Worm (Caenorhabditis elegans) whole organism, late embryonic: ENCODE measurements around the gene ZK1193.2.

ENCODE experiments used
- C08G9.2 ChIP-seq: sonication (generic microtip); optimal IDR thresholded peaks from 2 replicates; lab custom pipeline; 2016; ENCODE audit warnings: mild to moderate bottlenecking, missing genetic modification characterization, moderate library complexity, missing compliant biosample characterization
- C38D4.7 ChIP-seq: fragments of 200-800 bp; sonication (Bioruptor generic); optimal IDR thresholded peaks from 2 replicates; lab custom pipeline; 2018; ENCODE audit warnings: mild to moderate bottlenecking, missing genetic modification characterization, moderate library complexity, missing compliant biosample characterization
- F13H6.1 ChIP-seq: sonication (generic microtip); optimal IDR thresholded peaks from 2 replicates; lab custom pipeline; 2016; ENCODE audit warnings: missing genetic modification characterization, missing compliant biosample characterization
- K02D7.2 ChIP-seq: sonication (generic microtip); optimal IDR thresholded peaks from 2 replicates; lab custom pipeline; 2017; ENCODE audit warnings: mild to moderate bottlenecking, missing genetic modification characterization, missing compliant biosample characterization
- K09A11.1 ChIP-seq: sonication (generic microtip); optimal IDR thresholded peaks from 2 replicates; lab custom pipeline; 2017; ENCODE audit warnings: antibody characterized with exemption, mild to moderate bottlenecking, missing genetic modification characterization, missing compliant biosample characterization; ENCODE audit not compliant: insufficient read depth
- Y22D7AL.16 ChIP-seq: sonication (generic microtip); optimal IDR thresholded peaks from 2 replicates; lab custom pipeline; 2016; ENCODE audit warnings: missing genetic modification characterization, missing compliant biosample characterization
- ahr-1 ChIP-seq: sonication (generic microtip); optimal IDR thresholded peaks from 2 replicates; lab custom pipeline; 2016; ENCODE audit warnings: missing genetic modification characterization, missing compliant biosample characterization
- ceh-14 ChIP-seq: sonication (generic microtip); optimal IDR thresholded peaks from 2 replicates; lab custom pipeline; 2016; ENCODE audit warnings: missing genotype, missing genetic modification characterization, missing compliant biosample characterization
- ceh-18 ChIP-seq: sonication (generic microtip); optimal IDR thresholded peaks from 2 replicates; lab custom pipeline; 2016; ENCODE audit warnings: missing genetic modification characterization, missing compliant biosample characterization
- ceh-19 ChIP-seq: fragments of 200-800 bp; sonication (Bioruptor generic); optimal IDR thresholded peaks from 2 replicates; lab custom pipeline; 2018; ENCODE audit warnings: mild to moderate bottlenecking, missing genetic modification characterization, missing compliant biosample characterization
- ceh-2 ChIP-seq: sonication (generic microtip); optimal IDR thresholded peaks from 2 replicates; lab custom pipeline; 2016; ENCODE audit warnings: missing genotype, missing genetic modification characterization, missing compliant biosample characterization
- ceh-24 ChIP-seq: sonication (generic microtip); optimal IDR thresholded peaks from 2 replicates; lab custom pipeline; 2016; ENCODE audit warnings: mild to moderate bottlenecking, missing genetic modification characterization, missing compliant biosample characterization
- ceh-31 ChIP-seq: sonication (generic microtip); optimal IDR thresholded peaks from 2 replicates; lab custom pipeline; 2016; ENCODE audit warnings: missing genetic modification characterization, missing compliant biosample characterization
- ceh-45 ChIP-seq: fragments of 200-800 bp; sonication (Bioruptor generic); IDR thresholded peaks from 2 replicates; pipeline ENCODE4 v1.3.6; 2022; ENCODE audit warnings: missing genetic modification reagents, missing genetic modification characterization, missing compliant biosample characterization
- ceh-6 ChIP-seq: fragments of 200-800 bp; sonication (Bioruptor generic); optimal IDR thresholded peaks from 2 replicates; lab custom pipeline; 2018; ENCODE audit warnings: mild to moderate bottlenecking, missing genetic modification characterization, missing compliant biosample characterization
- ceh-9 ChIP-seq: sonication (generic microtip); optimal IDR thresholded peaks from 2 replicates; lab custom pipeline; 2016; ENCODE audit warnings: mild to moderate bottlenecking, missing genetic modification characterization, inconsistent platforms, missing compliant biosample characterization
- dmd-4 ChIP-seq: sonication (generic microtip); optimal IDR thresholded peaks from 2 replicates; lab custom pipeline; 2016; ENCODE audit warnings: borderline replicate concordance, missing genetic modification characterization, missing compliant biosample characterization
- dve-1 ChIP-seq: sonication (generic microtip); optimal IDR thresholded peaks from 2 replicates; lab custom pipeline; 2017; ENCODE audit warnings: antibody characterized with exemption, mild to moderate bottlenecking, missing genetic modification characterization, missing compliant biosample characterization
- elt-2 ChIP-seq: sonication (generic microtip); optimal IDR thresholded peaks from 2 replicates; lab custom pipeline; 2016; ENCODE audit warnings: missing genetic modification reagents, missing genetic modification characterization, missing compliant biosample characterization
- elt-4 ChIP-seq: sonication (generic microtip); optimal IDR thresholded peaks from 2 replicates; lab custom pipeline; 2016; ENCODE audit warnings: missing genetic modification characterization, missing compliant biosample characterization
- fkh-10 ChIP-seq: fragments of 150-350 bp; optimal IDR thresholded peaks from 2 replicates; lab custom pipeline; 2014; ENCODE audit warnings: missing biosample characterization, missing genetic modification reagents, missing genetic modification characterization
- fkh-6 ChIP-seq: sonication (generic microtip); optimal IDR thresholded peaks from 2 replicates; lab custom pipeline; 2016; ENCODE audit warnings: missing genetic modification characterization, missing compliant biosample characterization
- gmeb-2 ChIP-seq: sonication (generic microtip); optimal IDR thresholded peaks from 2 replicates; lab custom pipeline; 2016; ENCODE audit warnings: missing genetic modification characterization, inconsistent platforms, missing compliant biosample characterization
- hlh-15 ChIP-seq: sonication (generic microtip); optimal IDR thresholded peaks from 2 replicates; lab custom pipeline; 2016; ENCODE audit warnings: missing genetic modification characterization, missing compliant biosample characterization
- hlh-6 ChIP-seq: sonication (generic microtip); optimal IDR thresholded peaks from 2 replicates; lab custom pipeline; 2016; ENCODE audit warnings: missing genotype, missing genetic modification characterization, missing compliant biosample characterization
- hlh-8 ChIP-seq: sonication (generic microtip); optimal IDR thresholded peaks from 2 replicates; lab custom pipeline; 2016; ENCODE audit warnings: missing genotype, missing genetic modification characterization, missing compliant biosample characterization
- lim-6 ChIP-seq: sonication (generic microtip); optimal IDR thresholded peaks from 2 replicates; lab custom pipeline; 2016; ENCODE audit warnings: missing genetic modification characterization, missing compliant biosample characterization
- nfya-1 ChIP-seq: sonication (generic microtip); optimal IDR thresholded peaks from 2 replicates; lab custom pipeline; 2017; ENCODE audit warnings: missing genetic modification characterization, mild to moderate bottlenecking, missing compliant biosample characterization, antibody characterized with exemption, moderate library complexity
- nhr-232 ChIP-seq: sonication (generic microtip); optimal IDR thresholded peaks from 2 replicates; lab custom pipeline; 2016; ENCODE audit warnings: missing genetic modification characterization, missing compliant biosample characterization
- npax-4 ChIP-seq: sonication (generic microtip); optimal IDR thresholded peaks from 2 replicates; lab custom pipeline; 2016; ENCODE audit warnings: missing genetic modification characterization, missing compliant biosample characterization
- odd-2 ChIP-seq: sonication (generic microtip); optimal IDR thresholded peaks from 2 replicates; lab custom pipeline; 2017; ENCODE audit warnings: antibody characterized with exemption, mild to moderate bottlenecking, missing genetic modification characterization, missing compliant biosample characterization
- pha-2 ChIP-seq: sonication (generic microtip); optimal IDR thresholded peaks from 2 replicates; lab custom pipeline; 2017; ENCODE audit warnings: mild to moderate bottlenecking, missing genetic modification characterization, missing compliant biosample characterization
- pros-1 ChIP-seq: fragments of 150-350 bp; optimal IDR thresholded peaks from 2 replicates; lab custom pipeline; 2014; ENCODE audit warnings: missing biosample characterization, missing genetic modification reagents, missing genetic modification characterization
- sdc-2 ChIP-seq: sonication (generic microtip); optimal IDR thresholded peaks from 2 replicates; lab custom pipeline; 2016; ENCODE audit warnings: missing genotype, missing genetic modification characterization, missing compliant biosample characterization
- sox-2 ChIP-seq: fragments of 200-800 bp; sonication (Bioruptor generic); IDR thresholded peaks from 2 replicates; pipeline ENCODE4 v1.3.6; 2022; ENCODE audit warnings: missing genetic modification reagents, missing genetic modification characterization, missing compliant biosample characterization
- sox-4 ChIP-seq: sonication (generic microtip); optimal IDR thresholded peaks from 2 replicates; lab custom pipeline; 2017; ENCODE audit warnings: mild to moderate bottlenecking, missing genetic modification characterization, inconsistent platforms, missing compliant biosample characterization
- tbx-7 ChIP-seq: sonication (generic microtip); optimal IDR thresholded peaks from 2 replicates; lab custom pipeline; 2016; ENCODE audit warnings: missing genotype, missing genetic modification characterization, missing compliant biosample characterization
- unc-42 ChIP-seq: sonication (generic microtip); optimal IDR thresholded peaks from 2 replicates; lab custom pipeline; 2016; ENCODE audit warnings: missing genotype, missing genetic modification characterization, missing compliant biosample characterization
- unc-55 ChIP-seq: sonication (generic microtip); optimal IDR thresholded peaks from 2 replicates; lab custom pipeline; 2017; ENCODE audit warnings: missing biosample characterization, missing genetic modification reagents, missing genetic modification characterization
- unc-86 ChIP-seq: sonication (generic microtip); optimal IDR thresholded peaks from 2 replicates; lab custom pipeline; 2016; ENCODE audit warnings: missing genetic modification characterization, missing compliant biosample characterization
- zip-5 ChIP-seq: sonication (generic microtip); optimal IDR thresholded peaks from 2 replicates; lab custom pipeline; 2016; ENCODE audit warnings: missing genetic modification characterization, missing compliant biosample characterization
- ztf-16 ChIP-seq: sonication (generic microtip); optimal IDR thresholded peaks from 2 replicates; lab custom pipeline; 2017; ENCODE audit warnings: missing genetic modification characterization, missing compliant biosample characterization

ZK1193.2 gene

DNA sequence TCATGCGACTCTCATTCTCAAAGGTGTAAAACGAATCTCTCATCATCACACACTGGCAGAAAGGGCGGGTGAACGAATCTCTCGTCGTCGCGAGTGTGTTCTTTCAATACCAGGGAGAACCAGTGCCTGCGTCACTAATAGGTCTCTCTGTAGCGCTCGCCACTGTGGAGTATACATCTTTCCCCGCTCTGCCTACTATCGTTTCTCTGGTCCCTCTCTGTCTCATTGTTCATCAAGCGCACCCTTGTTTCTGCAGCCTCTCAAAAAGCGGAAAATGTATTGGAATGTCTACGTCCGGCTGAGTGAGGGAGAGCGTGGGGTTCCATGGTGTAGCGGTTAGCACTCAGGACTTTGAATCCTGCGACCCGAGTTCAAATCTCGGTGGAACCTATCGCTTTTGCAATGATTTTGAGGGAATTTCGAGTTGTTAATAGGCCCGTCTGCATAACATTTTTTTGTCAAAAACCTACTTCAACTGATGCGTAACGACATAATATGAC, 15.3 kb downstream of the ZK1193.2 start (continued):
- TF ChIP-seq unc-55 (GFP tag; lab: Kevin White, UChicago): peak; percentile 1
- peak; percentile 48 for TF ChIP-seq odd-2 (tag; lab: Kevin White, UChicago)
- peak; percentile 72 for TF ChIP-seq npax-4 (tag; lab: Kevin White, UChicago)
- TF ChIP-seq sdc-2 (tag; lab: Kevin White, UChicago): peak; percentile 98
- TF ChIP-seq ceh-24 (tag; lab: Kevin White, UChicago): peak; percentile 74
- peak; percentile 73 for TF ChIP-seq dve-1 (tag; lab: Kevin White, UChicago)
- TF ChIP-seq ceh-31 (tag; lab: Kevin White, UChicago): peak; percentile 95
- TF ChIP-seq elt-4 (tag; lab: Kevin White, UChicago): no peak
- TF ChIP-seq K09A11.1: peak; percentile 81
- peak; percentile 75 for TF ChIP-seq Y22D7AL.16 (tag; lab: Kevin White, UChicago)
- TF ChIP-seq gmeb-2 (tag; lab: Kevin White, UChicago): peak; percentile 87
- peak; percentile 88 for TF ChIP-seq fkh-6 (tag; lab: Kevin White, UChicago)
- peak; percentile 89 for TF ChIP-seq pha-2 (tag; lab: Kevin White, UChicago)
- peak; percentile 60 for TF ChIP-seq hlh-15 (tag; lab: Kevin White, UChicago)
- TF ChIP-seq nfya-1 (tag; lab: Kevin White, UChicago): peak; percentile 84
- TF ChIP-seq ceh-18 (tag; lab: Kevin White, UChicago): peak; percentile 96
- TF ChIP-seq pros-1 (tag; lab: Kevin White, UChicago): peak; percentile 19
- peak; percentile 67 for TF ChIP-seq ahr-1 (tag; lab: Kevin White, UChicago)
- peak; percentile 85 for TF ChIP-seq ceh-14 (tag; lab: Kevin White, UChicago)
- peak; percentile 89 for TF ChIP-seq ceh-19 (GFP tag; lab: Kevin White, UChicago)
- TF ChIP-seq nhr-232 (tag; lab: Kevin White, UChicago): peak; percentile 83
- peak; percentile 87 for TF ChIP-seq dmd-4
- TF ChIP-seq zip-5 (tag; lab: Kevin White, UChicago): peak; percentile 55
- peak; percentile 83 for TF ChIP-seq ceh-2 (tag; lab: Kevin White, UChicago)
- peak; percentile 87 for TF ChIP-seq unc-86 (tag; lab: Kevin White, UChicago)
- TF ChIP-seq lim-6 (tag; lab: Kevin White, UChicago): peak; percentile 36
- peak; percentile 59 for TF ChIP-seq K02D7.2 (tag; lab: Kevin White, UChicago)
- peak; percentile 93 for TF ChIP-seq elt-2 (tag; lab: Kevin White, UChicago)
- peak; percentile 89 for TF ChIP-seq ceh-6 (GFP tag; lab: Kevin White, UChicago)
- TF ChIP-seq unc-42 (tag; lab: Kevin White, UChicago): peak; percentile 76
- peak; percentile 79 for TF ChIP-seq hlh-8 (tag; lab: Kevin White, UChicago)
- peak; percentile 43 for TF ChIP-seq tbx-7
- TF ChIP-seq C38D4.7 (GFP tag; lab: Kevin White, UChicago): peak; percentile 84
- peak; percentile 86 for TF ChIP-seq sox-4
- peak; percentile 79 for TF ChIP-seq ceh-9
- peak; percentile 84 for TF ChIP-seq ztf-16 (tag; lab: Kevin White, UChicago)
- TF ChIP-seq C08G9.2 (tag; lab: Kevin White, UChicago): peak; percentile 85
- peak; percentile 65 for TF ChIP-seq fkh-10 (GFP tag; lab: Kevin White, UChicago)
- TF ChIP-seq hlh-6 (tag; lab: Kevin White, UChicago): peak; percentile 92
- peak; percentile 64 for TF ChIP-seq ceh-45 (GFP tag; lab: Robert Waterston, UW)
- peak; percentile 67 for TF ChIP-seq F13H6.1 (tag; lab: Kevin White, UChicago)
- TF ChIP-seq sox-2 (GFP tag; lab: Robert Waterston, UW): peak; percentile 56; the same call in 1 of the 2 replicates
